Fruit fly (Drosophila melanogaster): ENCODE measurements around the gene CG32982.

Gene CG32982

dm6 chr2L:9157770-9158169 lies 32.2 kb downstream of the CG32982 start:
- TF ChIP-seq ey (GFP tag; optimal IDR thresholded peaks at IDR 0.05): no peak
- TF ChIP-seq lola (GFP tag; optimal IDR thresholded peaks at IDR 0.05): no peak
- no peak for TF ChIP-seq usp (GFP tag; optimal IDR thresholded peaks at IDR 0.05)
- no peak for TF ChIP-seq fru (GFP tag; optimal IDR thresholded peaks at IDR 0.05)
- no peak for TF ChIP-seq Vsx2 (GFP tag; optimal IDR thresholded peaks at IDR 0.05; ENCODE audit: partially characterized antibody)
- TF ChIP-seq Jra (GFP tag; optimal IDR thresholded peaks at IDR 0.05): no peak
- no peak for TF ChIP-seq dmrt93B (GFP tag; optimal IDR thresholded peaks at IDR 0.05)
- no peak for TF ChIP-seq GATAd (GFP tag; optimal IDR thresholded peaks at IDR 0.05)
- TF ChIP-seq rgr (GFP tag; optimal IDR thresholded peaks at IDR 0.05): no peak
- no peak for TF ChIP-seq Abd-B (GFP tag; optimal IDR thresholded peaks at IDR 0.05)
- TF ChIP-seq Rel (GFP tag; optimal IDR thresholded peaks at IDR 0.05): no peak
- no peak for TF ChIP-seq Rel (tag; optimal IDR thresholded peaks at IDR 0.05)
- no peak for TF ChIP-seq OdsH (GFP tag; optimal IDR thresholded peaks at IDR 0.05)
- no peak for TF ChIP-seq HLH106 (tag; optimal IDR thresholded peaks at IDR 0.05)

- TF ChIP-seq Abd-B (GFP tag; optimal IDR thresholded peaks at IDR 0.05): no peak
- no peak for TF ChIP-seq dmrt93B (GFP tag; optimal IDR thresholded peaks at IDR 0.05)
- TF ChIP-seq brk (GFP tag; optimal IDR thresholded peaks at IDR 0.05): no peak
- TF ChIP-seq Dfd (GFP tag; optimal IDR thresholded peaks at IDR 0.05): no peak
- no peak for TF ChIP-seq h (GFP tag; optimal IDR thresholded peaks at IDR 0.05)
- TF ChIP-seq Hnf4 (GFP tag; optimal IDR thresholded peaks at IDR 0.05): no peak
- no peak for TF ChIP-seq rgr (GFP tag; optimal IDR thresholded peaks at IDR 0.05)
- TF ChIP-seq OdsH (GFP tag; optimal IDR thresholded peaks at IDR 0.05): no peak
- no peak for TF ChIP-seq jim (GFP tag; optimal IDR thresholded peaks at IDR 0.05)
Measured at dm6 chr2L:9158341-9158740, 32.8 kb downstream of the CG32982 start.

dm6 chr2L:9160090-9160489 lies 34.6 kb downstream of the CG32982 start:
- TF ChIP-seq fru (GFP tag; optimal IDR thresholded peaks at IDR 0.05): no peak
- TF ChIP-seq Sp1 (GFP tag; optimal IDR thresholded peaks at IDR 0.05): no peak
- TF ChIP-seq Vsx2 (GFP tag; optimal IDR thresholded peaks at IDR 0.05; ENCODE audit: partially characterized antibody): no peak

dm6 chr2L:9163935-9164334 lies 38.4 kb downstream of the CG32982 start, which contains the start of gene CG13108:
TSS of gene CG13108 (plus strand) at chr2L:9164235.
- TF ChIP-seq Jra (GFP tag; optimal IDR thresholded peaks at IDR 0.05) (no peak), rgr (GFP tag; optimal IDR thresholded peaks at IDR 0.05) (no peak), GATAd (GFP tag; optimal IDR thresholded peaks at IDR 0.05) (no peak), N (GFP tag; optimal IDR thresholded peaks at IDR 0.05) (no peak), dmrt93B (GFP tag; optimal IDR thresholded peaks at IDR 0.05) (no peak), psq (GFP tag; optimal IDR thresholded peaks at IDR 0.05) (no peak), Myc (optimal IDR thresholded peaks at IDR 0.05) (no peak), Mio (GFP tag; optimal IDR thresholded peaks at IDR 0.05) (no peak), Vsx2 (GFP tag; optimal IDR thresholded peaks at IDR 0.05; ENCODE audit: partially characterized antibody) (no peak), sage (GFP tag; optimal IDR thresholded peaks at IDR 0.05) (no peak)

- TF ChIP-seq dl (GFP tag; optimal IDR thresholded peaks at IDR 0.05; ENCODE audit: insufficient read depth in 1 of 2, partially characterized antibody in 2 of 2) (no peak), sage (GFP tag; optimal IDR thresholded peaks at IDR 0.05) (no peak), CrebA (GFP tag; optimal IDR thresholded peaks at IDR 0.05; ENCODE audit: borderline replicate concordance) (no peak), psq (GFP tag; optimal IDR thresholded peaks at IDR 0.05) (no peak), Mio (GFP tag; optimal IDR thresholded peaks at IDR 0.05) (no peak), Hnf4 (GFP tag; optimal IDR thresholded peaks at IDR 0.05) (no peak), pan (optimal IDR thresholded peaks at IDR 0.05) (no peak), jim (GFP tag; optimal IDR thresholded peaks at IDR 0.05) (no peak), OdsH (GFP tag; optimal IDR thresholded peaks at IDR 0.05) (no peak)
Measured at dm6 chr2L:9164797-9165196, 39.3 kb downstream of the CG32982 start.

dm6 chr2L:9166399-9166980 lies 41.0 kb downstream of the CG32982 start, which contains the start of the genes CG9586 and tai:
TSS of gene CG9586 (minus strand) at chr2L:9166514.
TSS of gene tai (plus strand) at chr2L:9166778.
- TF ChIP-seq fru (GFP tag; optimal IDR thresholded peaks at IDR 0.05) (peak; percentile 68), Hr83 (GFP tag; optimal IDR thresholded peaks at IDR 0.05; ENCODE audit: poor library complexity, severe bottlenecking) (peak; percentile 62), ey (GFP tag; optimal IDR thresholded peaks at IDR 0.05) (peak; percentile 49), Abd-B (GFP tag; optimal IDR thresholded peaks at IDR 0.05) (no peak), CG32264 (GFP tag; optimal IDR thresholded peaks at IDR 0.05) (no peak), foxo (GFP tag; optimal IDR thresholded peaks at IDR 0.05) (peak in 1 of 2 experiments; percentile 89), brk (GFP tag; optimal IDR thresholded peaks at IDR 0.05) (peak; percentile 84), rgr (GFP tag; optimal IDR thresholded peaks at IDR 0.05) (peak; percentile 84), lola (GFP tag; optimal IDR thresholded peaks at IDR 0.05) (no peak), jim (GFP tag; optimal IDR thresholded peaks at IDR 0.05) (no peak), usp (GFP tag; optimal IDR thresholded peaks at IDR 0.05) (no peak), br (GFP tag; optimal IDR thresholded peaks at IDR 0.05) (peak; percentile 41), Myc (optimal IDR thresholded peaks at IDR 0.05) (no peak), dsf (GFP tag; optimal IDR thresholded peaks at IDR 0.05; ENCODE audit: borderline replicate concordance) (no peak), dl (GFP tag; optimal IDR thresholded peaks at IDR 0.05; ENCODE audit: insufficient read depth in 1 of 2, partially characterized antibody in 2 of 2) (no peak), N (GFP tag; optimal IDR thresholded peaks at IDR 0.05) (no peak), CG9705 (GFP tag; optimal IDR thresholded peaks at IDR 0.05) (peak; percentile 57), sv (GFP tag; optimal IDR thresholded peaks at IDR 0.05) (peak; percentile 86), pan (optimal IDR thresholded peaks at IDR 0.05) (no peak), HLH106 (tag; optimal IDR thresholded peaks at IDR 0.05) (peak; percentile 83), h (GFP tag; optimal IDR thresholded peaks at IDR 0.05) (peak; percentile 77), psq (GFP tag; optimal IDR thresholded peaks at IDR 0.05) (peak; percentile 78), Dif (GFP tag; optimal IDR thresholded peaks at IDR 0.05; ENCODE audit: partially characterized antibody) (no peak), Mio (GFP tag; optimal IDR thresholded peaks at IDR 0.05) (no peak), Hnf4 (GFP tag; optimal IDR thresholded peaks at IDR 0.05) (peak; percentile 80)

Data from whole organism, wandering third instar larva.